Fruit fly (Drosophila melanogaster): ENCODE measurements around the gene CG6928.

Gene CG6928

dm6 chr3L:11975811-11976210, 27.1 kb upstream of the CG6928 start, which contains the start of gene CG43896:
TSS of gene CG43896 (plus strand) at chr3L:11976111.
- TF ChIP-seq Hr78 (GFP tag; optimal IDR thresholded peaks at IDR 0.05), result no peak
- TF ChIP-seq OdsH (GFP tag; optimal IDR thresholded peaks at IDR 0.05), result no peak
- no peak for TF ChIP-seq Vsx2 (GFP tag; optimal IDR thresholded peaks at IDR 0.05; ENCODE audit: partially characterized antibody)
- TF ChIP-seq Dif (GFP tag; optimal IDR thresholded peaks at IDR 0.05; ENCODE audit: partially characterized antibody), result no peak
- no peak for TF ChIP-seq fru (GFP tag; optimal IDR thresholded peaks at IDR 0.05)

- TF ChIP-seq h (GFP tag; optimal IDR thresholded peaks at IDR 0.05) (no peak), Dfd (GFP tag; optimal IDR thresholded peaks at IDR 0.05) (no peak), Mio (GFP tag; optimal IDR thresholded peaks at IDR 0.05) (no peak), HLH106 (tag; optimal IDR thresholded peaks at IDR 0.05) (no peak), dsf (GFP tag; optimal IDR thresholded peaks at IDR 0.05; ENCODE audit: borderline replicate concordance) (no peak), br (GFP tag; optimal IDR thresholded peaks at IDR 0.05) (no peak), Sp1 (GFP tag; optimal IDR thresholded peaks at IDR 0.05) (no peak), Hnf4 (GFP tag; optimal IDR thresholded peaks at IDR 0.05) (no peak), OdsH (GFP tag; optimal IDR thresholded peaks at IDR 0.05) (no peak), lola (GFP tag; optimal IDR thresholded peaks at IDR 0.05) (no peak), CrebA (GFP tag; optimal IDR thresholded peaks at IDR 0.05; ENCODE audit: borderline replicate concordance) (no peak), sv (GFP tag; optimal IDR thresholded peaks at IDR 0.05) (no peak), foxo (GFP tag; optimal IDR thresholded peaks at IDR 0.05) (no peak), GATAd (GFP tag; optimal IDR thresholded peaks at IDR 0.05) (no peak), dl (GFP tag; optimal IDR thresholded peaks at IDR 0.05; ENCODE audit: insufficient read depth in 1 of 2, partially characterized antibody in 2 of 2) (no peak), dmrt93B (GFP tag; optimal IDR thresholded peaks at IDR 0.05) (no peak), tai (GFP tag; optimal IDR thresholded peaks at IDR 0.05) (no peak)
Measured at dm6 chr3L:11984606-11985005, 18.3 kb upstream of the CG6928 start, which contains the start of gene CG6938. TSS of gene CG6938 (plus strand) at chr3L:11984906.

dm6 chr3L:11990436-11990835, 12.5 kb upstream of the CG6928 start, which contains the start of gene CG6931:
TSS of gene CG6931 (plus strand) at chr3L:11990736.
- no peak for TF ChIP-seq sage (GFP tag; optimal IDR thresholded peaks at IDR 0.05)
- TF ChIP-seq OdsH (GFP tag; optimal IDR thresholded peaks at IDR 0.05), result no peak
- no peak for TF ChIP-seq CrebA (GFP tag; optimal IDR thresholded peaks at IDR 0.05; ENCODE audit: borderline replicate concordance)
- no peak for TF ChIP-seq CG32264 (GFP tag; optimal IDR thresholded peaks at IDR 0.05)
- TF ChIP-seq CG9705 (GFP tag; optimal IDR thresholded peaks at IDR 0.05), result no peak
- no peak for TF ChIP-seq h (GFP tag; optimal IDR thresholded peaks at IDR 0.05)
- no peak for TF ChIP-seq pan (optimal IDR thresholded peaks at IDR 0.05)
- TF ChIP-seq usp (GFP tag; optimal IDR thresholded peaks at IDR 0.05), result no peak
- TF ChIP-seq HLH106 (tag; optimal IDR thresholded peaks at IDR 0.05), result no peak
- TF ChIP-seq N (GFP tag; optimal IDR thresholded peaks at IDR 0.05), result no peak
- no peak for TF ChIP-seq Myc (optimal IDR thresholded peaks at IDR 0.05)
- TF ChIP-seq Hr78 (GFP tag; optimal IDR thresholded peaks at IDR 0.05), result no peak
- no peak for TF ChIP-seq dl (GFP tag; optimal IDR thresholded peaks at IDR 0.05; ENCODE audit: insufficient read depth in 1 of 2, partially characterized antibody in 2 of 2)
- TF ChIP-seq Abd-B (GFP tag; optimal IDR thresholded peaks at IDR 0.05), result no peak

- no peak for TF ChIP-seq Hr78 (GFP tag; optimal IDR thresholded peaks at IDR 0.05)
- no peak for TF ChIP-seq jim (GFP tag; optimal IDR thresholded peaks at IDR 0.05)
- TF ChIP-seq Sp1 (GFP tag; optimal IDR thresholded peaks at IDR 0.05), result no peak
- TF ChIP-seq CG32264 (GFP tag; optimal IDR thresholded peaks at IDR 0.05), result no peak
- no peak for TF ChIP-seq Vsx2 (GFP tag; optimal IDR thresholded peaks at IDR 0.05; ENCODE audit: partially characterized antibody)
- TF ChIP-seq usp (GFP tag; optimal IDR thresholded peaks at IDR 0.05), result no peak
- TF ChIP-seq Hr83 (GFP tag; optimal IDR thresholded peaks at IDR 0.05; ENCODE audit: poor library complexity, severe bottlenecking), result peak; percentile 39
- no peak for TF ChIP-seq Myc (optimal IDR thresholded peaks at IDR 0.05)
- no peak for TF ChIP-seq dsf (GFP tag; optimal IDR thresholded peaks at IDR 0.05; ENCODE audit: borderline replicate concordance)
- TF ChIP-seq sv (GFP tag; optimal IDR thresholded peaks at IDR 0.05), result peak; percentile 2
- no peak for TF ChIP-seq pan (optimal IDR thresholded peaks at IDR 0.05)
- no peak for TF ChIP-seq Dif (GFP tag; optimal IDR thresholded peaks at IDR 0.05; ENCODE audit: partially characterized antibody)
- peak; percentile 43 for TF ChIP-seq sage (GFP tag; optimal IDR thresholded peaks at IDR 0.05)
- peak; percentile 61 for TF ChIP-seq rgr (GFP tag; optimal IDR thresholded peaks at IDR 0.05)
- TF ChIP-seq h (GFP tag; optimal IDR thresholded peaks at IDR 0.05), result no peak
- no peak for TF ChIP-seq Abd-B (GFP tag; optimal IDR thresholded peaks at IDR 0.05)
- peak in 1 of 2 experiments; percentile 40 for TF ChIP-seq foxo (GFP tag; optimal IDR thresholded peaks at IDR 0.05)
- TF ChIP-seq Dfd (GFP tag; optimal IDR thresholded peaks at IDR 0.05), result no peak
- no peak for TF ChIP-seq Mio (GFP tag; optimal IDR thresholded peaks at IDR 0.05)
- no peak for TF ChIP-seq tai (GFP tag; optimal IDR thresholded peaks at IDR 0.05)
- TF ChIP-seq HLH106 (tag; optimal IDR thresholded peaks at IDR 0.05), result peak; percentile 49
- TF ChIP-seq woc (GFP tag; optimal IDR thresholded peaks at IDR 0.05), result no peak
- TF ChIP-seq OdsH (GFP tag; optimal IDR thresholded peaks at IDR 0.05), result peak; percentile 10
- TF ChIP-seq fru (GFP tag; optimal IDR thresholded peaks at IDR 0.05), result no peak
- peak; percentile 81 for TF ChIP-seq Jra (GFP tag; optimal IDR thresholded peaks at IDR 0.05)
Measured at dm6 chr3L:11992960-11993359, 10.0 kb upstream of the CG6928 start, which contains the start of gene viaf. TSS of gene viaf (minus strand) at chr3L:11993179.

Data from whole organism, wandering third instar larva.